Worm (Caenorhabditis elegans) whole organism, L4 larva: Measurements from ENCODE around the gene mre-11.

Experiments
- F37D6.2 ChIP-seq: sonication (generic microtip); optimal IDR thresholded peaks from 2 replicates; lab custom pipeline; 2016; ENCODE audit warnings: mild to moderate bottlenecking, missing genetic modification characterization, missing compliant biosample characterization
- ZK546.5 ChIP-seq, 2 experiments: sonication (generic microtip); optimal IDR thresholded peaks; 2 replicates each; lab custom pipeline; 2017; ENCODE audit warnings: missing biosample characterization in 2 of 2, missing genetic modification characterization in 2 of 2
- cey-2 ChIP-seq: sonication (generic microtip); optimal IDR thresholded peaks from 3 replicates; lab custom pipeline; 2017; ENCODE audit warnings: missing genetic modification characterization, mild to moderate bottlenecking, missing compliant biosample characterization, antibody characterized with exemption, borderline replicate concordance; ENCODE audit not compliant: insufficient read depth
- egl-27 ChIP-seq: sonication (generic microtip); optimal IDR thresholded peaks from 3 replicates; lab custom pipeline; 2017; ENCODE audit warnings: missing biosample characterization, missing genetic modification reagents, missing genetic modification characterization
- lin-39 ChIP-seq: fragments of 150-350 bp; optimal IDR thresholded peaks from 2 replicates; lab custom pipeline; 2014; ENCODE audit warnings: missing biosample characterization, missing genetic modification reagents, missing genetic modification characterization
- lsy-2 ChIP-seq, 2 experiments: fragments of 150-350 bp in 1 of 2; sonication (generic microtip) in 1 of 2; optimal IDR thresholded peaks; 2 replicates each; lab custom pipeline; 2014 to 2017; ENCODE audit warnings: missing biosample characterization in 2 of 2, missing genetic modification characterization in 2 of 2
- mxl-3 ChIP-seq: fragments of 200-800 bp; sonication (Bioruptor generic); optimal IDR thresholded peaks from 2 replicates; lab custom pipeline; 2018; ENCODE audit warnings: mild to moderate bottlenecking, missing genetic modification characterization, missing compliant biosample characterization
- nhr-11 ChIP-seq: fragments of 150-350 bp; optimal IDR thresholded peaks from 2 replicates; lab custom pipeline; 2014; ENCODE audit warnings: missing biosample characterization, missing genetic modification characterization
- nhr-25 ChIP-seq: sonication (generic microtip); optimal IDR thresholded peaks from 2 replicates; lab custom pipeline; 2017; ENCODE audit warnings: missing genetic modification characterization, mild to moderate bottlenecking, missing compliant biosample characterization, antibody characterized with exemption, moderate library complexity, borderline replicate concordance; ENCODE audit not compliant: insufficient read depth
- nhr-77 ChIP-seq: fragments of 150-350 bp; optimal IDR thresholded peaks from 2 replicates; lab custom pipeline; 2014; ENCODE audit warnings: missing biosample characterization, missing genetic modification characterization
- unc-62 ChIP-seq, 3 experiments: fragments of 150-350 bp in 1 of 3; sonication (generic microtip); optimal IDR thresholded peaks in 2 of 3; peaks in 1 of 3; 1 replicate in 1 of 3; 2 replicates in 2 of 3; lab custom pipeline; 2014 to 2017; ENCODE audit warnings: missing biosample characterization in 3 of 3, missing genetic modification characterization in 3 of 3, missing genetic modification reagents in 3 of 3, missing genotype in 1 of 3

- no peak for TF ChIP-seq mxl-3 (GFP tag; lab: Kevin White, UChicago)
- no peak for TF ChIP-seq cey-2
- no peak for TF ChIP-seq nhr-77 (tag; lab: Kevin White, UChicago)
- TF ChIP-seq lsy-2 (tag; optimal IDR thresholded peaks at IDR 0.05; lab: Kevin White, UChicago), result no peak
- no peak for TF ChIP-seq lin-39
- no peak for TF ChIP-seq F37D6.2 (tag; lab: Kevin White, UChicago)
- TF ChIP-seq egl-27 (tag; lab: Kevin White, UChicago), result no peak
- TF ChIP-seq unc-62 (GFP tag; optimal IDR thresholded peaks at IDR 0.05 in 1 of 2; lab: Kevin White, UChicago), result peak in 1 of 2 experiments; percentile 99
- TF ChIP-seq unc-62 (tag; optimal IDR thresholded peaks at IDR 0.05; lab: Kevin White, UChicago), result no peak
- no peak for TF ChIP-seq ZK546.5 (tag; optimal IDR thresholded peaks at IDR 0.05; lab: Kevin White, UChicago)
- peak; percentile 34 for TF ChIP-seq nhr-11 (tag; lab: Kevin White, UChicago)
- no peak for TF ChIP-seq nhr-25 (tag; lab: Kevin White, UChicago)
These were observed 13.1 kb downstream of the mre-11 start for ce11 chrV:10723583-10723982.
